Worm (Caenorhabditis elegans): Measurements from ENCODE around the gene C14A4.7.

Gene C14A4.7

ce11 chrII:10612743-10613142 lies 16.4 kb upstream of the C14A4.7 start, which contains the start of gene C14A4.12:
C14A4.12 (plus strand) TSS chrII:10613043.
- no peak for TF ChIP-seq lin-39 (tag; optimal IDR thresholded peaks at IDR 0.05)
- TF ChIP-seq pha-4 (tag; optimal IDR thresholded peaks at IDR 0.05): peak; percentile 90

ce11 chrII:10608821-10609220 lies 12.5 kb upstream of the C14A4.7 start:
- TF ChIP-seq jun-1 (tag; optimal IDR thresholded peaks at IDR 0.05): no peak
- TF ChIP-seq nhr-28 (tag; optimal IDR thresholded peaks at IDR 0.05): no peak
- TF ChIP-seq nhr-25 (tag; optimal IDR thresholded peaks at IDR 0.05): no peak
- no peak for TF ChIP-seq fos-1 (tag; optimal IDR thresholded peaks at IDR 0.05)
- no peak for TF ChIP-seq nhr-77 (tag; optimal IDR thresholded peaks at IDR 0.05)
- TF ChIP-seq aly-2 (tag; optimal IDR thresholded peaks at IDR 0.05): no peak
- TF ChIP-seq skn-1 (tag; optimal IDR thresholded peaks at IDR 0.05): no peak
- TF ChIP-seq nhr-76 (tag; optimal IDR thresholded peaks at IDR 0.05): no peak
- TF ChIP-seq mdl-1 (tag; optimal IDR thresholded peaks at IDR 0.05): no peak
- no peak for TF ChIP-seq fkh-10 (GFP tag; optimal IDR thresholded peaks at IDR 0.05)
- TF ChIP-seq nhr-67 (tag; optimal IDR thresholded peaks at IDR 0.05): no peak
- no peak for TF ChIP-seq mml-1 (tag; optimal IDR thresholded peaks at IDR 0.05)
- no peak for TF ChIP-seq elt-1 (tag; optimal IDR thresholded peaks at IDR 0.05)
- TF ChIP-seq lin-39 (tag; optimal IDR thresholded peaks at IDR 0.05): no peak
- no peak for TF ChIP-seq hmg-11 (tag; optimal IDR thresholded peaks at IDR 0.05)
- no peak for TF ChIP-seq ama-1 (optimal IDR thresholded peaks at IDR 0.05)
- TF ChIP-seq daf-12 (tag; optimal IDR thresholded peaks at IDR 0.05): no peak
- TF ChIP-seq ceh-16 (tag; optimal IDR thresholded peaks at IDR 0.05): no peak
- TF ChIP-seq pha-4 (tag; optimal IDR thresholded peaks at IDR 0.05): no peak

ce11 chrII:10607238-10607961 lies 11.0 kb upstream of the C14A4.7 start, which contains the start of gene ccm-3:
ccm-3 (minus strand) TSS chrII:10607275.
- TF ChIP-seq hmg-11 (tag; optimal IDR thresholded peaks at IDR 0.05): peak; percentile 1
- TF ChIP-seq lsy-12 (tag; optimal IDR thresholded peaks at IDR 0.05): no peak
- TF ChIP-seq nhr-237 (tag; optimal IDR thresholded peaks at IDR 0.05): no peak
- no peak for TF ChIP-seq ama-1 (optimal IDR thresholded peaks at IDR 0.05)
- no peak for TF ChIP-seq ZK546.5 (tag; optimal IDR thresholded peaks at IDR 0.05)
- no peak for TF ChIP-seq ceh-82 (tag; optimal IDR thresholded peaks at IDR 0.05)
- TF ChIP-seq nhr-25 (tag; optimal IDR thresholded peaks at IDR 0.05): no peak
- TF ChIP-seq ceh-9 (tag; optimal IDR thresholded peaks at IDR 0.05): no peak
- no peak for TF ChIP-seq eor-1 (tag; optimal IDR thresholded peaks at IDR 0.05)
- no peak for TF ChIP-seq snpc-4 (tag; optimal IDR thresholded peaks at IDR 0.05)
- peak; percentile 5 for TF ChIP-seq nhr-23 (tag; optimal IDR thresholded peaks at IDR 0.05)
- TF ChIP-seq lin-39 (tag; optimal IDR thresholded peaks at IDR 0.05): no peak
- TF ChIP-seq nhr-11 (tag; optimal IDR thresholded peaks at IDR 0.05): no peak
- no peak for TF ChIP-seq nhr-12 (tag; optimal IDR thresholded peaks at IDR 0.05)
- no peak for TF ChIP-seq egl-27 (tag; optimal IDR thresholded peaks at IDR 0.05)
- TF ChIP-seq nhr-43 (tag; optimal IDR thresholded peaks at IDR 0.05; ENCODE audit: poor library complexity, severe bottlenecking): no peak
- no peak for TF ChIP-seq unc-39 (tag; optimal IDR thresholded peaks at IDR 0.05)
- TF ChIP-seq lin-15B (tag; optimal IDR thresholded peaks at IDR 0.05): peak; percentile 72
- TF ChIP-seq pha-4 (tag; optimal IDR thresholded peaks at IDR 0.05): peak; percentile 80
- no peak for TF ChIP-seq nhr-28 (tag; optimal IDR thresholded peaks at IDR 0.05)
- no peak for TF ChIP-seq pqm-1 (tag; optimal IDR thresholded peaks at IDR 0.05)
- TF ChIP-seq ceh-28 (tag; optimal IDR thresholded peaks at IDR 0.05): no peak
- no peak for TF ChIP-seq fkh-2 (tag; optimal IDR thresholded peaks at IDR 0.05)
- TF ChIP-seq mdl-1 (tag; optimal IDR thresholded peaks at IDR 0.05): no peak
- peak; percentile 31 for TF ChIP-seq nfya-1 (tag; optimal IDR thresholded peaks at IDR 0.05; ENCODE audit: insufficient read depth)
- no peak for TF ChIP-seq ceh-16 (tag; optimal IDR thresholded peaks at IDR 0.05)
- TF ChIP-seq elt-2 (tag; optimal IDR thresholded peaks at IDR 0.05): peak; percentile 43
- TF ChIP-seq mml-1 (tag; optimal IDR thresholded peaks at IDR 0.05): no peak

ce11 chrII:10605512-10605911 lies 9.2 kb upstream of the C14A4.7 start, which contains the start of gene taf-13:
taf-13 (minus strand) TSS chrII:10605612.
- TF ChIP-seq daf-12 (tag; optimal IDR thresholded peaks at IDR 0.05) (no peak), fkh-2 (tag; optimal IDR thresholded peaks at IDR 0.05) (no peak), R02D3.7 (tag; optimal IDR thresholded peaks at IDR 0.05) (no peak), skn-1 (tag; optimal IDR thresholded peaks at IDR 0.05) (no peak), mdl-1 (tag; optimal IDR thresholded peaks at IDR 0.05) (no peak), unc-62 (GFP tag; optimal IDR thresholded peaks at IDR 0.05) (no peak), nhr-25 (tag; optimal IDR thresholded peaks at IDR 0.05) (no peak), sea-2 (GFP tag; optimal IDR thresholded peaks at IDR 0.05) (no peak)
